Worm (Caenorhabditis elegans): ENCODE measurements around the gene cutl-22.

cutl-22 gene

DNA sequence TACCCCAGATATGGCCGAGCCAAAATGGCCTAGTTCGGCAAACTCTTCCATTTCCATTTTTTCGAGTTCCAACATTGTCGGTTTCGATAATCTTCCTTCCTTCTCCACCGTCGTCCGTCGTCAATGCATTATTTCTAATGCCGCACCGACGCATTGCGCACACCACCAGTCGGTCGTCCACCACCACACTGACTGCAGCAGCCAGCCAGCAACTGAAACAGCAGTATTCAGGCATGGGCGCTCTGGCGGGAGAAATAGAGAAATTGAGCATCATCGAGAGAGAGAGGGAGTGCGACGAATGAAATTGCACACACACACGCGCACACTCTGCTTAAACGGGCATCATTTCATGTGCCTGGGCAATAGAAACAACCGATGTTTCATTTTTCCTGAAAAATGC, 12.4 kb downstream of the cutl-22 start (continued):
- TF ChIP-seq nhr-76 (tag; optimal IDR thresholded peaks at IDR 0.05) (no peak), mes-2 (tag; optimal IDR thresholded peaks at IDR 0.05; ENCODE audit: poor library complexity, severe bottlenecking) (peak; percentile 60), ces-1 (GFP tag; optimal IDR thresholded peaks at IDR 0.05) (no peak), ceh-20 (GFP tag; IDR thresholded peaks at IDR 0.05) (0 out of 2 replicates have a peak, but pooled peaks have one; percentile 44), vab-7 (GFP tag; IDR thresholded peaks at IDR 0.05) (no peak), hlh-30 (tag; optimal IDR thresholded peaks at IDR 0.05; ENCODE audit: insufficient read depth) (peak; percentile 60), ceh-82 (tag; optimal IDR thresholded peaks at IDR 0.05) (no peak), daf-8 (GFP tag; IDR thresholded peaks at IDR 0.05) (no peak), ctbp-1 (GFP tag; IDR thresholded peaks at IDR 0.05) (peak; percentile 55; the same call in 1 of the 2 replicates), rbr-2 (tag; optimal IDR thresholded peaks at IDR 0.05) (peak; percentile 67), dmd-6 (GFP tag; IDR thresholded peaks at IDR 0.05) (peak; percentile 49), dpl-1 (GFP tag; optimal IDR thresholded peaks at IDR 0.05) (peak; percentile 5), nhr-48 (tag; optimal IDR thresholded peaks at IDR 0.05) (no peak), nhr-111 (GFP tag; optimal IDR thresholded peaks at IDR 0.05) (no peak), unc-39 (tag; optimal IDR thresholded peaks at IDR 0.05) (no peak), pqm-1 (tag; optimal IDR thresholded peaks at IDR 0.05) (no peak), unc-130 (GFP tag; optimal IDR thresholded peaks at IDR 0.05) (no peak), F26F4.8 (GFP tag; conservative IDR thresholded peaks at IDR 0.05) (no peak), hmg-1.1 (GFP tag; IDR thresholded peaks at IDR 0.05) (peak; percentile 75), saeg-2 (GFP tag; IDR thresholded peaks at IDR 0.05) (no peak), lin-15B (tag; optimal IDR thresholded peaks at IDR 0.05) (no peak), daf-19 (GFP tag; conservative IDR thresholded peaks at IDR 0.05) (no peak), nhr-11 (tag; optimal IDR thresholded peaks at IDR 0.05) (peak; percentile 54), F44E2.7 (GFP tag; IDR thresholded peaks at IDR 0.05) (no peak), tra-1 (GFP tag; IDR thresholded peaks at IDR 0.05) (peak; percentile 57; the same call in 1 of the 2 replicates), nhr-25 (tag; optimal IDR thresholded peaks at IDR 0.05; ENCODE audit: borderline replicate concordance, insufficient read depth) (no peak), cey-2 (tag; optimal IDR thresholded peaks at IDR 0.05; ENCODE audit: borderline replicate concordance, insufficient read depth) (no peak), nhr-102 (tag; optimal IDR thresholded peaks at IDR 0.05) (peak; percentile 22), spr-1 (tag; optimal IDR thresholded peaks at IDR 0.05) (no peak), nhr-237 (tag; optimal IDR thresholded peaks at IDR 0.05) (no peak), daf-16 (GFP tag; optimal IDR thresholded peaks at IDR 0.05) (peak in 1 of 2 experiments; percentile 14), daf-16 (tag; optimal IDR thresholded peaks at IDR 0.05) (peak; percentile 52), ceh-44 (GFP tag; IDR thresholded peaks at IDR 0.05) (no peak), dmd-9 (GFP tag; IDR thresholded peaks at IDR 0.05) (peak; percentile 42; the same call in 1 of the 2 replicates), attf-4 (tag; optimal IDR thresholded peaks at IDR 0.05) (no peak), T26A8.4 (GFP tag; IDR thresholded peaks at IDR 0.05) (peak; percentile 57), mxl-2 (GFP tag; conservative IDR thresholded peaks at IDR 0.05) (no peak), ztf-7 (tag; optimal IDR thresholded peaks at IDR 0.05) (no peak), zip-2 (tag; optimal IDR thresholded peaks at IDR 0.05) (no peak), nhr-77 (tag; optimal IDR thresholded peaks at IDR 0.05) (peak; percentile 11), lin-29 (GFP tag; IDR thresholded peaks at IDR 0.05) (no peak), mdt-29 (GFP tag; IDR thresholded peaks at IDR 0.05) (no peak; the same call in 1 of the 2 replicates), lsy-2 (tag; optimal IDR thresholded peaks at IDR 0.05) (peak in 1 of 2 experiments; percentile 41), Y105C5A.15 (GFP tag; IDR thresholded peaks at IDR 0.05) (no peak), php-3 (GFP tag; IDR thresholded peaks at IDR 0.05) (0 out of 2 replicates have a peak, but pooled peaks have one; percentile 22), dve-1 (tag; optimal IDR thresholded peaks at IDR 0.05; ENCODE audit: insufficient read depth) (peak; percentile 72), sdz-12 (GFP tag; optimal IDR thresholded peaks at IDR 0.05) (no peak), lir-3 (tag; optimal IDR thresholded peaks at IDR 0.05) (no peak), Y5F2A.4 (GFP tag; optimal IDR thresholded peaks at IDR 0.05) (no peak), zfp-2 (tag; optimal IDR thresholded peaks at IDR 0.05) (no peak), mep-1 (tag; optimal IDR thresholded peaks at IDR 0.05) (peak; percentile 65)
